Worm (Caenorhabditis elegans) whole organism, L2 larva: ENCODE data around the gene Y39B6A.69.
A peak's percentile ranks its signal among the peaks of the same experiment; 100 is the strongest.

Source experiments
- C34F6.9 ChIP-seq: fragments of 150-350 bp; optimal IDR thresholded peaks from 2 replicates; lab custom pipeline; 2014; ENCODE audit warnings: missing biosample characterization, missing genetic modification characterization
- F13H6.1 ChIP-seq: sonication (generic microtip); optimal IDR thresholded peaks from 2 replicates; lab custom pipeline; 2016; ENCODE audit warnings: missing genetic modification characterization, missing compliant biosample characterization
- R02D3.7 ChIP-seq: fragments of 150-350 bp; optimal IDR thresholded peaks from 2 replicates; lab custom pipeline; 2014; ENCODE audit warnings: missing biosample characterization, missing genetic modification characterization
- Y55F3AM.14 ChIP-seq: fragments of 200-800 bp; sonication (Bioruptor generic); optimal IDR thresholded peaks from 2 replicates; lab custom pipeline; 2018; ENCODE audit warnings: mild to moderate bottlenecking, missing genetic modification characterization, missing compliant biosample characterization
- alr-1 ChIP-seq: fragments of 150-350 bp; optimal IDR thresholded peaks from 2 replicates; lab custom pipeline; 2014; ENCODE audit warnings: missing biosample characterization, missing genetic modification characterization
- ama-1 ChIP-seq: fragments of 150-350 bp; optimal IDR thresholded peaks from 2 replicates; lab custom pipeline; 2018; ENCODE audit warnings: inconsistent platforms
- blmp-1 ChIP-seq: sonication (generic microtip); optimal IDR thresholded peaks from 2 replicates; lab custom pipeline; 2017; ENCODE audit warnings: missing genetic modification characterization, mild to moderate bottlenecking, missing compliant biosample characterization, antibody characterized with exemption, moderate library complexity; ENCODE audit not compliant: insufficient read depth
- ceh-16 ChIP-seq: fragments of 150-350 bp; optimal IDR thresholded peaks from 2 replicates; lab custom pipeline; 2014; ENCODE audit warnings: missing biosample characterization, missing genetic modification characterization
- ceh-82 ChIP-seq: fragments of 150-350 bp; optimal IDR thresholded peaks from 2 replicates; lab custom pipeline; 2014; ENCODE audit warnings: missing biosample characterization, missing genetic modification characterization
- crh-2 ChIP-seq: sonication (generic microtip); optimal IDR thresholded peaks from 2 replicates; lab custom pipeline; 2017; ENCODE audit warnings: missing biosample characterization, missing genetic modification characterization
- dmd-4 ChIP-seq: sonication (generic microtip); optimal IDR thresholded peaks from 2 replicates; lab custom pipeline; 2017; ENCODE audit warnings: missing biosample characterization, missing genetic modification characterization
- egl-27 ChIP-seq: sonication (generic microtip); optimal IDR thresholded peaks from 3 replicates; lab custom pipeline; 2017; ENCODE audit warnings: missing biosample characterization, missing genetic modification reagents, missing genetic modification characterization
- elt-3 ChIP-seq: sonication (generic microtip); optimal IDR thresholded peaks from 2 replicates; lab custom pipeline; 2017; ENCODE audit warnings: missing biosample characterization, missing genetic modification characterization
- fos-1 ChIP-seq: fragments of 150-350 bp; optimal IDR thresholded peaks from 2 replicates; lab custom pipeline; 2014; ENCODE audit warnings: missing biosample characterization, missing genetic modification characterization
- gmeb-1 ChIP-seq: fragments of 150-350 bp; optimal IDR thresholded peaks from 2 replicates; lab custom pipeline; 2014; ENCODE audit warnings: missing biosample characterization, missing genetic modification characterization
- lin-11 ChIP-seq: fragments of 150-350 bp; sonication (generic microtip); optimal IDR thresholded peaks from 2 replicates; lab custom pipeline; 2014; ENCODE audit warnings: missing biosample characterization, missing genetic modification characterization, inconsistent platforms, mixed read lengths
- lin-13 ChIP-seq: fragments of 150-350 bp; optimal IDR thresholded peaks from 2 replicates; lab custom pipeline; 2014; ENCODE audit warnings: missing biosample characterization, missing genetic modification reagents, missing genetic modification characterization
- lin-39 ChIP-seq: fragments of 150-350 bp; optimal IDR thresholded peaks from 2 replicates; lab custom pipeline; 2014; ENCODE audit warnings: missing biosample characterization, missing genetic modification reagents, missing genetic modification characterization
- lsy-2 ChIP-seq, 2 experiments: fragments of 150-350 bp in 1 of 2; sonication (generic microtip) in 1 of 2; optimal IDR thresholded peaks; 2 replicates each; lab custom pipeline; 2014 to 2017; ENCODE audit warnings: missing biosample characterization in 2 of 2, missing genetic modification characterization in 2 of 2
- mab-5 ChIP-seq: fragments of 150-350 bp; optimal IDR thresholded peaks from 2 replicates; lab custom pipeline; 2014; ENCODE audit warnings: missing biosample characterization, missing genetic modification characterization
- mbf-1 ChIP-seq: sonication (generic microtip); optimal IDR thresholded peaks from 2 replicates; lab custom pipeline; 2017; ENCODE audit warnings: missing biosample characterization, missing genetic modification characterization
- mdl-1 ChIP-seq, 2 experiments: fragments of 150-350 bp in 1 of 2; sonication (generic microtip) in 1 of 2; optimal IDR thresholded peaks; 2 replicates each; lab custom pipeline; 2017; ENCODE audit warnings: missing biosample characterization in 2 of 2, missing genetic modification characterization in 2 of 2
- nhr-10 ChIP-seq: sonication (generic microtip); optimal IDR thresholded peaks from 2 replicates; lab custom pipeline; 2017; ENCODE audit warnings: missing biosample characterization, missing genetic modification characterization
- nhr-11 ChIP-seq: fragments of 150-350 bp; optimal IDR thresholded peaks from 2 replicates; lab custom pipeline; 2014; ENCODE audit warnings: missing biosample characterization, missing genetic modification characterization
- nhr-12 ChIP-seq: fragments of 150-350 bp; optimal IDR thresholded peaks from 2 replicates; lab custom pipeline; 2014; ENCODE audit warnings: missing biosample characterization, missing genetic modification characterization
- nhr-129 ChIP-seq: fragments of 150-350 bp; optimal IDR thresholded peaks from 2 replicates; lab custom pipeline; 2014; ENCODE audit warnings: missing biosample characterization, missing genetic modification characterization
- nhr-21 ChIP-seq: fragments of 150-350 bp; optimal IDR thresholded peaks from 2 replicates; lab custom pipeline; 2014; ENCODE audit warnings: missing biosample characterization, missing genetic modification characterization
- nhr-23 ChIP-seq: fragments of 150-350 bp; optimal IDR thresholded peaks from 2 replicates; lab custom pipeline; 2014; ENCODE audit warnings: missing biosample characterization, missing genetic modification reagents, missing genetic modification characterization
- nhr-237 ChIP-seq: fragments of 150-350 bp; optimal IDR thresholded peaks from 2 replicates; lab custom pipeline; 2014; ENCODE audit warnings: missing biosample characterization, missing genetic modification characterization
- nhr-25 ChIP-seq: fragments of 150-350 bp; sonication (generic microtip); optimal IDR thresholded peaks from 3 replicates; lab custom pipeline; 2014; ENCODE audit warnings: missing biosample characterization, missing genetic modification characterization
- nhr-6 ChIP-seq: fragments of 150-350 bp; optimal IDR thresholded peaks from 2 replicates; lab custom pipeline; 2014; ENCODE audit warnings: missing biosample characterization, missing genetic modification characterization
- nhr-77 ChIP-seq: fragments of 150-350 bp; optimal IDR thresholded peaks from 2 replicates; lab custom pipeline; 2014; ENCODE audit warnings: missing biosample characterization, missing genetic modification characterization
- peb-1 ChIP-seq: fragments of 150-350 bp; optimal IDR thresholded peaks from 2 replicates; lab custom pipeline; 2014; ENCODE audit warnings: missing biosample characterization, missing genetic modification characterization
- sem-4 ChIP-seq: fragments of 150-350 bp; optimal IDR thresholded peaks from 2 replicates; lab custom pipeline; 2014; ENCODE audit warnings: missing biosample characterization, missing genetic modification reagents, missing genetic modification characterization
- sma-9 ChIP-seq, 2 experiments: fragments of 150-350 bp in 1 of 2; sonication (generic microtip) in 1 of 2; optimal IDR thresholded peaks; 2 replicates each; lab custom pipeline; 2014 to 2016; ENCODE audit warnings: missing genetic modification characterization in 2 of 2, mild to moderate bottlenecking in 1 of 2, missing biosample characterization in 1 of 2, missing compliant biosample characterization in 1 of 2, missing genetic modification reagents in 1 of 2, moderate library complexity in 1 of 2
- snpc-4 ChIP-seq: fragments of 150-350 bp; optimal IDR thresholded peaks from 2 replicates; lab custom pipeline; 2014; ENCODE audit warnings: missing biosample characterization, missing genetic modification characterization
- unc-39 ChIP-seq: fragments of 150-350 bp; optimal IDR thresholded peaks from 2 replicates; lab custom pipeline; 2014; ENCODE audit warnings: missing biosample characterization, missing genetic modification characterization
- unc-62 ChIP-seq: fragments of 150-350 bp; optimal IDR thresholded peaks from 2 replicates; lab custom pipeline; 2014; ENCODE audit warnings: missing biosample characterization, missing genetic modification reagents, missing genetic modification characterization
- zag-1 ChIP-seq: fragments of 150-350 bp; optimal IDR thresholded peaks from 2 replicates; lab custom pipeline; 2014; ENCODE audit warnings: missing biosample characterization, missing genetic modification characterization
- ztf-1 ChIP-seq: fragments of 200-800 bp; sonication (Bioruptor generic); conservative IDR thresholded peaks from 2 replicates; pipeline ENCODE4 v1.3.6; 2022; ENCODE audit warnings: missing genetic modification characterization, missing compliant biosample characterization
- ztf-11 ChIP-seq: sonication (generic microtip); optimal IDR thresholded peaks from 2 replicates; lab custom pipeline; 2017; ENCODE audit warnings: missing biosample characterization, missing genetic modification characterization
- ztf-4 ChIP-seq: fragments of 150-350 bp; optimal IDR thresholded peaks from 2 replicates; lab custom pipeline; 2014; ENCODE audit warnings: missing biosample characterization, missing genetic modification characterization

Y39B6A.69 gene

ce11 chrV:19125253-19125652 lies 27.0 kb downstream of the Y39B6A.69 start:
- TF ChIP-seq lin-13 = no peak
- TF ChIP-seq nhr-6 (tag; lab: Kevin White, UChicago) = no peak
- no peak for TF ChIP-seq unc-62 (GFP tag; lab: Kevin White, UChicago)
- TF ChIP-seq ztf-11 (tag; lab: Kevin White, UChicago) = no peak

- TF ChIP-seq unc-39 (tag; lab: Kevin White, UChicago) = no peak
- no peak for TF ChIP-seq nhr-11 (tag; lab: Kevin White, UChicago)
- TF ChIP-seq nhr-6 (tag; lab: Kevin White, UChicago) = no peak
- no peak for TF ChIP-seq nhr-237 (tag; lab: Kevin White, UChicago)
- TF ChIP-seq nhr-23 (tag; lab: Kevin White, UChicago) = no peak
- no peak for TF ChIP-seq mbf-1 (tag; lab: Kevin White, UChicago)
- no peak for TF ChIP-seq unc-62 (GFP tag; lab: Kevin White, UChicago)
- no peak for TF ChIP-seq nhr-21
- no peak for TF ChIP-seq F13H6.1
- TF ChIP-seq nhr-10 (tag; lab: Kevin White, UChicago) = no peak
- TF ChIP-seq lin-13 = no peak
These were observed 27.6 kb downstream of the Y39B6A.69 start, which contains the start of gene bed-1 for ce11 chrV:19124586-19124985. bed-1 (minus strand) TSS chrV:19124922.

ce11 chrV:19120743-19121642 lies 31.2 kb downstream of the Y39B6A.69 start:
- no peak for TF ChIP-seq sma-9 (GFP tag; optimal IDR thresholded peaks at IDR 0.05; lab: Kevin White, UChicago)
- TF ChIP-seq sma-9 (tag; optimal IDR thresholded peaks at IDR 0.05; lab: Kevin White, UChicago) = no peak
- no peak for TF ChIP-seq nhr-77 (tag; lab: Kevin White, UChicago)
- TF ChIP-seq ama-1 (lab: Kevin White, UChicago) = no peak
- no peak for TF ChIP-seq zag-1
- no peak for TF ChIP-seq peb-1 (tag; lab: Kevin White, UChicago)
- TF ChIP-seq egl-27 (tag; lab: Kevin White, UChicago) = no peak
- TF ChIP-seq C34F6.9 = no peak
- TF ChIP-seq elt-3 (tag; lab: Kevin White, UChicago) = no peak
- no peak for TF ChIP-seq nhr-25 (tag; lab: Kevin White, UChicago)
- no peak for TF ChIP-seq Y55F3AM.14 (GFP tag; lab: Kevin White, UChicago)
- no peak for TF ChIP-seq mab-5 (tag; lab: Kevin White, UChicago)
- TF ChIP-seq nhr-11 (tag; lab: Kevin White, UChicago) = no peak
- TF ChIP-seq ceh-16 (tag; lab: Kevin White, UChicago) = no peak
- no peak for TF ChIP-seq nhr-12 (tag; lab: Kevin White, UChicago)

- TF ChIP-seq ama-1 (lab: Kevin White, UChicago) = no peak
- TF ChIP-seq alr-1 (tag; lab: Kevin White, UChicago) = no peak
- TF ChIP-seq lin-13 = peak; percentile 24
- TF ChIP-seq mdl-1 (tag; optimal IDR thresholded peaks at IDR 0.05; lab: Kevin White, UChicago) = no peak
- TF ChIP-seq Y55F3AM.14 (GFP tag; lab: Kevin White, UChicago) = no peak
- no peak for TF ChIP-seq nhr-10 (tag; lab: Kevin White, UChicago)
- no peak for TF ChIP-seq nhr-129
- no peak for TF ChIP-seq nhr-25 (tag; lab: Kevin White, UChicago)
- TF ChIP-seq R02D3.7 (tag; lab: Kevin White, UChicago) = peak; percentile 93
- no peak for TF ChIP-seq nhr-21
- peak; percentile 30 for TF ChIP-seq C34F6.9
- no peak for TF ChIP-seq sem-4
- no peak for TF ChIP-seq lin-11 (tag; lab: Kevin White, UChicago)
- TF ChIP-seq snpc-4 (tag; lab: Kevin White, UChicago) = no peak
- no peak for TF ChIP-seq dmd-4 (tag; lab: Kevin White, UChicago)
- TF ChIP-seq nhr-23 (tag; lab: Kevin White, UChicago) = no peak
- TF ChIP-seq crh-2 (tag; lab: Kevin White, UChicago) = no peak
- no peak for TF ChIP-seq blmp-1 (tag; lab: Kevin White, UChicago)
- no peak for TF ChIP-seq mab-5 (tag; lab: Kevin White, UChicago)
- TF ChIP-seq ceh-82 (tag; lab: Kevin White, UChicago) = no peak
- TF ChIP-seq ztf-11 (tag; lab: Kevin White, UChicago) = no peak
- TF ChIP-seq nhr-12 (tag; lab: Kevin White, UChicago) = no peak
- no peak for TF ChIP-seq peb-1 (tag; lab: Kevin White, UChicago)
- no peak for TF ChIP-seq zag-1
- no peak for TF ChIP-seq nhr-77 (tag; lab: Kevin White, UChicago)
- no peak for TF ChIP-seq ztf-4
- no peak for TF ChIP-seq lin-39
- no peak for TF ChIP-seq sma-9 (GFP tag; optimal IDR thresholded peaks at IDR 0.05; lab: Kevin White, UChicago)
- TF ChIP-seq sma-9 (tag; optimal IDR thresholded peaks at IDR 0.05; lab: Kevin White, UChicago) = no peak
- no peak for TF ChIP-seq nhr-237 (tag; lab: Kevin White, UChicago)
- TF ChIP-seq gmeb-1 (tag; lab: Kevin White, UChicago) = peak; percentile 71
- no peak for TF ChIP-seq ztf-1 (GFP tag; lab: Robert Waterston, UW)
- peak; percentile 8 to 55 for TF ChIP-seq lsy-2 (tag; optimal IDR thresholded peaks at IDR 0.05; lab: Kevin White, UChicago)
- TF ChIP-seq F13H6.1 = peak; percentile 18
- TF ChIP-seq unc-39 (tag; lab: Kevin White, UChicago) = no peak
- TF ChIP-seq elt-3 (tag; lab: Kevin White, UChicago) = no peak
- no peak for TF ChIP-seq fos-1
These were observed 33.0 kb downstream of the Y39B6A.69 start, which contains the start of gene Y39B6A.13 for ce11 chrV:19119260-19119659. Y39B6A.13 (minus strand) TSS chrV:19119425.
